Fruit fly (Drosophila melanogaster) whole organism, prepupa: ENCODE measurements around the gene CG11356.

Experiments used
- Blimp-1 ChIP-seq: fragments of 200-800 bp; sonication (Bioruptor generic); optimal IDR thresholded peaks from 3 replicates; lab custom pipeline; 2017; ENCODE audit warnings: missing biosample characterization, missing genetic modification characterization, mild to moderate bottlenecking, moderate library complexity, missing genetic modification reagents
- CG10669 ChIP-seq: fragments of 200-800 bp; sonication (Bioruptor generic); optimal IDR thresholded peaks from 3 replicates; lab custom pipeline; 2018; ENCODE audit warnings: missing biosample characterization, mild to moderate bottlenecking, missing genetic modification characterization, moderate library complexity
- CG11294 ChIP-seq: fragments of 200-800 bp; sonication (Bioruptor generic); IDR thresholded peaks from 2 replicates; pipeline ENCODE4 v1.3.6; 2022; ENCODE audit warnings: missing biosample characterization, missing genetic modification characterization
- CG15336 ChIP-seq: fragments of 200-800 bp; sonication (Bioruptor generic); IDR thresholded peaks from 2 replicates; pipeline ENCODE4 v1.3.6; 2022; ENCODE audit warnings: missing biosample characterization, missing genetic modification characterization
- CG1621 ChIP-seq: fragments of 200-800 bp; sonication (Bioruptor generic); optimal IDR thresholded peaks from 3 replicates; lab custom pipeline; 2018; ENCODE audit warnings: missing biosample characterization, mild to moderate bottlenecking, missing genetic modification characterization
- CG3032 ChIP-seq: fragments of 200-800 bp; optimal IDR thresholded peaks from 2 replicates; lab custom pipeline; 2019; ENCODE audit warnings: missing biosample characterization, mild to moderate bottlenecking, missing genetic modification characterization, moderate library complexity
- CG31627 ChIP-seq: fragments of 200-800 bp; sonication (Bioruptor generic); optimal IDR thresholded peaks from 3 replicates; lab custom pipeline; 2016; ENCODE audit warnings: missing biosample characterization, missing genetic modification characterization
- CG32006 ChIP-seq: fragments of 200-800 bp; sonication (Bioruptor generic); optimal IDR thresholded peaks from 3 replicates; lab custom pipeline; 2017; ENCODE audit warnings: missing biosample characterization, mild to moderate bottlenecking, missing genetic modification characterization
- CG34406 ChIP-seq: fragments of 200-800 bp; sonication (Bioruptor generic); optimal IDR thresholded peaks from 3 replicates; lab custom pipeline; 2016; ENCODE audit warnings: missing biosample characterization, missing genetic modification characterization
- CG3919 ChIP-seq: fragments of 200-800 bp; sonication (Bioruptor generic); optimal IDR thresholded peaks from 3 replicates; lab custom pipeline; 2016; ENCODE audit warnings: missing biosample characterization, missing genetic modification characterization
- CG6163 ChIP-seq: fragments of 200-800 bp; sonication (Bioruptor generic); IDR thresholded peaks from 3 replicates; pipeline ENCODE4 v1.3.6; 2022; ENCODE audit warnings: missing biosample characterization, missing genetic modification characterization
- CG8119 ChIP-seq: fragments of 200-800 bp; sonication (Bioruptor generic); IDR thresholded peaks from 3 replicates; pipeline ENCODE4 v1.3.6; 2022; ENCODE audit warnings: missing biosample characterization, missing genetic modification characterization
- CG8319 ChIP-seq: fragments of 200-800 bp; sonication (Bioruptor generic); optimal IDR thresholded peaks from 3 replicates; lab custom pipeline; 2016; ENCODE audit warnings: missing biosample characterization, missing genetic modification characterization
- CG9139 ChIP-seq: fragments of 200-800 bp; sonication (Bioruptor generic); optimal IDR thresholded peaks from 3 replicates; lab custom pipeline; 2017; ENCODE audit warnings: missing biosample characterization, mild to moderate bottlenecking, missing genetic modification characterization
- Eip75B ChIP-seq: fragments of 200-800 bp; sonication (Bioruptor generic); optimal IDR thresholded peaks from 3 replicates; lab custom pipeline; 2016; ENCODE audit warnings: missing biosample characterization, missing genetic modification characterization
- Eip78C ChIP-seq: fragments of 200-800 bp; sonication (Bioruptor generic); peaks from one replicate; lab custom pipeline; 2016; ENCODE audit warnings: missing biosample characterization, missing genetic modification characterization
- Met ChIP-seq: fragments of 200-800 bp; sonication (Bioruptor generic); optimal IDR thresholded peaks from 3 replicates; lab custom pipeline; 2016; ENCODE audit warnings: missing biosample characterization, missing genetic modification characterization
- Smox ChIP-seq: fragments of 200-800 bp; sonication (Bioruptor generic); optimal IDR thresholded peaks from 3 replicates; lab custom pipeline; 2016; ENCODE audit warnings: missing biosample characterization, missing genetic modification characterization
- Sox102F ChIP-seq: fragments of 200-800 bp; sonication (Bioruptor generic); optimal IDR thresholded peaks from 2 replicates; lab custom pipeline; 2016; ENCODE audit warnings: missing biosample characterization, mild to moderate bottlenecking, missing genetic modification characterization
- Sox14 ChIP-seq: fragments of 200-800 bp; sonication (Bioruptor generic); optimal IDR thresholded peaks from 3 replicates; lab custom pipeline; 2016; ENCODE audit warnings: missing biosample characterization, missing genetic modification characterization
- achi ChIP-seq: fragments of 200-800 bp; sonication (Bioruptor generic); optimal IDR thresholded peaks from 3 replicates; lab custom pipeline; 2016; ENCODE audit warnings: missing biosample characterization, missing genetic modification characterization
- acj6 ChIP-seq: fragments of 200-800 bp; sonication (Bioruptor generic); optimal IDR thresholded peaks from 3 replicates; lab custom pipeline; 2016; ENCODE audit warnings: missing biosample characterization, missing genetic modification characterization
- dac ChIP-seq: fragments of 200-800 bp; sonication (Bioruptor generic); optimal IDR thresholded peaks from 2 replicates; lab custom pipeline; 2017; ENCODE audit warnings: missing biosample characterization, mild to moderate bottlenecking, missing genetic modification characterization
- dsx ChIP-seq: fragments of 200-800 bp; optimal IDR thresholded peaks from 3 replicates; lab custom pipeline; 2019; ENCODE audit warnings: missing biosample characterization, mild to moderate bottlenecking, missing genetic modification characterization, moderate library complexity; ENCODE audit not compliant: poor library complexity, severe bottlenecking
- eg ChIP-seq: fragments of 200-800 bp; sonication (Bioruptor generic); IDR thresholded peaks from 3 replicates; pipeline ENCODE4 v1.3.6; 2022; ENCODE audit warnings: missing biosample characterization, missing genetic modification characterization
- esn ChIP-seq: fragments of 200-800 bp; sonication (Bioruptor generic); optimal IDR thresholded peaks from 2 replicates; lab custom pipeline; 2016; ENCODE audit warnings: missing biosample characterization, mild to moderate bottlenecking, missing genetic modification characterization, moderate library complexity
- fd59A ChIP-seq: fragments of 200-800 bp; sonication (Bioruptor generic); optimal IDR thresholded peaks from 2 replicates; lab custom pipeline; 2017; ENCODE audit warnings: missing biosample characterization, mild to moderate bottlenecking, missing genetic modification characterization, missing genetic modification reagents
- fkh ChIP-seq: fragments of 200-800 bp; sonication (Bioruptor generic); optimal IDR thresholded peaks from 3 replicates; lab custom pipeline; 2017; ENCODE audit warnings: missing biosample characterization, mild to moderate bottlenecking, missing genetic modification characterization, moderate library complexity
- lz ChIP-seq: fragments of 200-800 bp; sonication (Bioruptor generic); optimal IDR thresholded peaks from 3 replicates; lab custom pipeline; 2016; ENCODE audit warnings: missing biosample characterization, missing genetic modification characterization
- pdm3 ChIP-seq: fragments of 200-800 bp; sonication (Bioruptor generic); optimal IDR thresholded peaks from 3 replicates; lab custom pipeline; 2016; ENCODE audit warnings: missing biosample characterization, missing genetic modification characterization
- ss ChIP-seq, 2 experiments: fragments of 200-800 bp; sonication (Bioruptor generic); optimal IDR thresholded peaks; 2 replicates in 1 of 2; 3 replicates in 1 of 2; lab custom pipeline; 2017 to 2018; ENCODE audit warnings: mild to moderate bottlenecking in 2 of 2, missing biosample characterization in 2 of 2, missing genetic modification characterization in 2 of 2, moderate library complexity in 1 of 2
- svp ChIP-seq: fragments of 200-800 bp; sonication (Bioruptor generic); peaks from one replicate; lab custom pipeline; 2016; ENCODE audit warnings: missing biosample characterization, missing genetic modification characterization
- vri ChIP-seq: fragments of 200-800 bp; sonication (Bioruptor generic); optimal IDR thresholded peaks from 3 replicates; lab custom pipeline; 2016; ENCODE audit warnings: missing biosample characterization, mild to moderate bottlenecking, missing genetic modification characterization

Gene CG11356

dm6 chrX:12103740-12104139, at the start of gene CG11356:
Gene CG11356, minus strand, starts transcription at chrX:12103840.
- no peak for TF ChIP-seq pdm3 (GFP tag; lab: Kevin White, UChicago)
- TF ChIP-seq ss (GFP tag; optimal IDR thresholded peaks at IDR 0.05; lab: Kevin White, UChicago), result no peak
- TF ChIP-seq CG15336 (GFP tag; lab: Robert Waterston, UW), result no peak
- TF ChIP-seq CG1621 (tag; lab: Kevin White, UChicago), result no peak
- TF ChIP-seq dac, result no peak

- TF ChIP-seq CG34406 (GFP tag; lab: Kevin White, UChicago) (no peak), fkh (GFP tag; lab: Kevin White, UChicago) (no peak), dac (no peak), vri (GFP tag; lab: Kevin White, UChicago) (no peak), Sox14 (no peak), acj6 (GFP tag; lab: Kevin White, UChicago) (no peak), CG9139 (GFP tag; lab: Kevin White, UChicago) (no peak), lz (GFP tag; lab: Kevin White, UChicago) (no peak), CG31627 (GFP tag; lab: Kevin White, UChicago) (no peak), Sox102F (GFP tag; lab: Kevin White, UChicago) (no peak), CG3919 (no peak), CG8319 (no peak), achi (GFP tag; lab: Kevin White, UChicago) (no peak), Eip75B (no peak), CG6163 (GFP tag; lab: Robert Waterston, UW) (no peak), fd59A (GFP tag; lab: Kevin White, UChicago) (no peak)
Observed at dm6 chrX:12128045-12128444, 24.4 kb upstream of the CG11356 start.

dm6 chrX:12119349-12119748, 15.7 kb upstream of the CG11356 start:
- TF ChIP-seq Smox (GFP tag; lab: Kevin White, UChicago) (no peak), CG11294 (GFP tag; lab: Robert Waterston, UW) (no peak)

dm6 chrX:12106900-12107299, 3.3 kb upstream of the CG11356 start, which contains the start of gene CG2750:
Gene CG2750, plus strand, starts transcription at chrX:12107200.
- TF ChIP-seq pdm3 (GFP tag; lab: Kevin White, UChicago) (no peak), Met (no peak)

- TF ChIP-seq svp (GFP tag; lab: Kevin White, UChicago), result peak; percentile 1
- no peak for TF ChIP-seq CG15336 (GFP tag; lab: Robert Waterston, UW)
- TF ChIP-seq, all 60 proteins: peak for 1
Observed at dm6 chrX:12104219-12104618, 579 bp upstream of the CG11356 start.

dm6 chrX:12090195-12090784, 13.3 kb downstream of the CG11356 start:
- no peak for TF ChIP-seq eg (GFP tag; lab: Robert Waterston, UW)
- TF ChIP-seq Eip78C (GFP tag; lab: Kevin White, UChicago), result peak; percentile 51
- no peak for TF ChIP-seq ss (GFP tag; optimal IDR thresholded peaks at IDR 0.05; lab: Kevin White, UChicago)
- TF ChIP-seq CG3919, result peak; percentile 0
- no peak for TF ChIP-seq Eip75B
- no peak for TF ChIP-seq CG32006 (GFP tag; lab: Kevin White, UChicago)
- TF ChIP-seq Met, result no peak
- peak; percentile 7 for TF ChIP-seq dsx (GFP tag; lab: Kevin White, UChicago)
- no peak for TF ChIP-seq esn (GFP tag; lab: Kevin White, UChicago)
- TF ChIP-seq CG11294 (GFP tag; lab: Robert Waterston, UW), result no peak
- no peak for TF ChIP-seq CG8119
- TF ChIP-seq CG10669 (GFP tag; lab: Kevin White, UChicago), result peak; percentile 4
- no peak for TF ChIP-seq Blimp-1 (GFP tag; lab: Kevin White, UChicago)
- TF ChIP-seq CG3032, result no peak
